Worm (Caenorhabditis elegans): ENCODE results near the gene mfsd-6.

The mfsd-6 gene

DNA sequence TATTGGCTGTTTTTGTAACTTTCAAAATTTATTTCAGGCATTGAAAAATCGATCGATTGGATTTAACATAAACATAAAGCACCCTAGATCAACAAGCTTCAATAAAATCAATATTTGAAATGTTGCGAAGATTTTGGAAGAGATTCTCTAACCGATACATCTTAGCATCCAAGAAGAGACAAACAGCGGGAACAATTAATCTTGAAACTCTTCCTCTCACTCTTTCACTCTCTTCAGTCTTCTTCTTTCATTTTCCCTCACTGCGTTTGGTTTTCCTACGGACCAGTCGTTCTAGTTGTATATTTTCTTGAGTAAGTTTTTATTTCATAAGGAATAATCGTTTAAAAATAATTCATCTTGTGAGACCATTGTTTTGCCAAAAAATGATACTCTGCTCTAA lies 46.2 kb downstream of the mfsd-6 start:
- TF ChIP-seq F23B12.7 (tag; optimal IDR thresholded peaks at IDR 0.05; ENCODE audit: insufficient read depth) (no peak), atf-7 (tag; optimal IDR thresholded peaks at IDR 0.05) (no peak), efl-1 (GFP tag; optimal IDR thresholded peaks at IDR 0.05) (no peak), madf-3 (GFP tag; IDR thresholded peaks at IDR 0.05) (no peak), F33H1.4 (GFP tag; IDR thresholded peaks at IDR 0.05) (no peak), die-1 (tag; optimal IDR thresholded peaks at IDR 0.05) (no peak), C17E4.6 (GFP tag; IDR thresholded peaks at IDR 0.05) (no peak), ztf-28 (GFP tag; IDR thresholded peaks at IDR 0.05) (no peak), hlh-12 (tag; optimal IDR thresholded peaks at IDR 0.05) (no peak), Y95B8A.8 (GFP tag; IDR thresholded peaks at IDR 0.05) (no peak), dpff-1 (tag; optimal IDR thresholded peaks at IDR 0.05) (no peak), chd-7 (tag; optimal IDR thresholded peaks at IDR 0.05) (no peak), rcor-1 (GFP tag; IDR thresholded peaks at IDR 0.05) (no peak), F55B11.4 (tag; optimal IDR thresholded peaks at IDR 0.05; ENCODE audit: borderline replicate concordance, insufficient read depth) (no peak), nhr-80 (tag; optimal IDR thresholded peaks at IDR 0.05) (no peak), nhr-120 (GFP tag; IDR thresholded peaks at IDR 0.05) (no peak), repo-1 (tag; optimal IDR thresholded peaks at IDR 0.05) (no peak), him-1 (tag; optimal IDR thresholded peaks at IDR 0.05) (no peak), lin-40 (tag; optimal IDR thresholded peaks at IDR 0.05) (no peak)

ce11 chrIII:7531385-7531784 lies 47.8 kb downstream of the mfsd-6 start:
- TF ChIP-seq mcd-1 (GFP tag; IDR thresholded peaks at IDR 0.05), result no peak

- TF ChIP-seq hmg-1.2 (GFP tag; IDR thresholded peaks at IDR 0.05) (no peak), madf-8 (GFP tag; conservative IDR thresholded peaks at IDR 0.05) (no peak), ceh-40 (GFP tag; IDR thresholded peaks at IDR 0.05) (no peak), tbx-9 (tag; optimal IDR thresholded peaks at IDR 0.05; ENCODE audit: borderline replicate concordance) (no peak), sea-2 (GFP tag; IDR thresholded peaks at IDR 0.05) (no peak), unc-62 (GFP tag; optimal IDR thresholded peaks at IDR 0.05) (no peak), F49E8.2 (tag; optimal IDR thresholded peaks at IDR 0.05; ENCODE audit: insufficient read depth) (no peak), ztf-28 (GFP tag; IDR thresholded peaks at IDR 0.05) (no peak)
Observed at ce11 chrIII:7530830-7531229, 48.4 kb downstream of the mfsd-6 start.

- TF ChIP-seq bed-1 (GFP tag; IDR thresholded peaks at IDR 0.05) (no peak), repo-1 (tag; optimal IDR thresholded peaks at IDR 0.05) (no peak), snpc-3.4 (tag; optimal IDR thresholded peaks at IDR 0.05) (no peak), attf-5 (GFP tag; optimal IDR thresholded peaks at IDR 0.05) (no peak), hrde-1 (tag; optimal IDR thresholded peaks at IDR 0.05; ENCODE audit: borderline replicate concordance) (no peak), efl-1 (GFP tag; optimal IDR thresholded peaks at IDR 0.05) (no peak)
Observed at ce11 chrIII:7530108-7530507, 49.1 kb downstream of the mfsd-6 start.

- no peak for TF ChIP-seq B0019.2 (GFP tag; conservative IDR thresholded peaks at IDR 0.05)
- no peak for TF ChIP-seq F49E8.2 (tag; optimal IDR thresholded peaks at IDR 0.05; ENCODE audit: insufficient read depth)
- TF ChIP-seq somi-1 (GFP tag; optimal IDR thresholded peaks at IDR 0.05), result no peak
- no peak for TF ChIP-seq snpc-4 (GFP tag; optimal IDR thresholded peaks at IDR 0.05)
- TF ChIP-seq snpc-4 (tag; optimal IDR thresholded peaks at IDR 0.05), result no peak
- no peak for TF ChIP-seq Y53G8AR.9 (GFP tag; conservative IDR thresholded peaks at IDR 0.05)
- TF ChIP-seq dpl-1 (GFP tag; optimal IDR thresholded peaks at IDR 0.05), result no peak
- TF ChIP-seq efl-1 (GFP tag; optimal IDR thresholded peaks at IDR 0.05), result no peak
Observed at ce11 chrIII:7526974-7527466, 52.2 kb downstream of the mfsd-6 start.

Measured in whole organism, young adult.